Fruit fly (Drosophila melanogaster): ENCODE measurements around the gene hfp.

dm6 chr3L:1515820-1516540 is 13.6 kb upstream of the hfp start:
- TF ChIP-seq usp (GFP tag; optimal IDR thresholded peaks at IDR 0.05) (no peak), sage (GFP tag; optimal IDR thresholded peaks at IDR 0.05) (no peak), Hr78 (GFP tag; optimal IDR thresholded peaks at IDR 0.05) (no peak), Abd-B (GFP tag; optimal IDR thresholded peaks at IDR 0.05) (no peak)

All from whole organism, wandering third instar larva.